Worm (Caenorhabditis elegans) whole organism, dauer: ENCODE results near the gene H05C05.4.

Experiments
- unc-62 ChIP-seq: sonication (generic microtip); optimal IDR thresholded peaks from 2 replicates; lab custom pipeline; 2017; ENCODE audit warnings: missing biosample characterization, missing genetic modification reagents, missing genetic modification characterization

H05C05.4 gene

DNA sequence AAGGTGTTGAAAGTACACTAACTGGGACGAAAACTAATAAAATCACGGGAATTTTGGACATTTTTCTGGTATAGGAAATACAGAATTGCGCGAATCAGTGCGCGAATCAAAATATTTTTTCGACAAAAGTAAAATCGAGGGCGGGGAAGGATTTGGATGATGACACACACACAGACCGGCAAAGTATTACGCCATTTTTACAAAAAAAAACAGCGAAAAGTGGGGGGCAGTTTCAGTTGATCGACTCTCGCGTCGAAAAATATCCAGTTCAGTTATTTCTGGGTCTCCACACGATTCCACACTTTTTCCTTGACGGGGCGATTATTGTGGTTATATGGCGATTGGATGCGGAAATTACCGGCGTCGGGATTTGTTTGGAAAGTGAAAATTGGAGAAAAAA, at the start of gene H05C05.4:
TSS of gene H05C05.4 (minus strand) at position 101 of the 400 bp plus-strand sequence.
- TF ChIP-seq unc-62 (GFP tag; lab: Kevin White, UChicago), result no peak

DNA sequence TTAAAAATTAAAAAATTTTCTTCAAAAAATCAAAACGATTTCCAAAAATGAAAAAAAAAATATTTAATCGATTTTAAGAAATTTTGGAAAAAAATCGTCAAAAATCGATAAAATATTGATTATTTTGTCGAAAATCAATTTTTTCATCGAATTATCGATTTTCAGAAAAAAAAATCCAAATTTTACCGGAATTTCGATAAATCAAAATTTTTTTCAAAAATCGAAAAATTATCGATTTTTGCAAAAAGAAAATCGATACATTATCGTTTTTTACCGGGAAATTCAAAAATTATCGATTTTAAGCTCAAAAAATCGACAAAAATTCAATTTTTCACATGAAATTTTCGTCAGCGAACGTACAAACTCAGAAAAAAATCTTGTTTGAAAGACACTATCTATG, 49.3 kb upstream of the H05C05.4 start:
- no peak for TF ChIP-seq unc-62 (GFP tag; lab: Kevin White, UChicago)

- TF ChIP-seq unc-62 (GFP tag; lab: Kevin White, UChicago), result no peak
Observed at ce11 chrIII:2993963-2994362, 48.0 kb upstream of the H05C05.4 start.

- TF ChIP-seq unc-62 (GFP tag; lab: Kevin White, UChicago), result no peak
Observed at ce11 chrIII:2992234-2992633, 46.2 kb upstream of the H05C05.4 start.

DNA sequence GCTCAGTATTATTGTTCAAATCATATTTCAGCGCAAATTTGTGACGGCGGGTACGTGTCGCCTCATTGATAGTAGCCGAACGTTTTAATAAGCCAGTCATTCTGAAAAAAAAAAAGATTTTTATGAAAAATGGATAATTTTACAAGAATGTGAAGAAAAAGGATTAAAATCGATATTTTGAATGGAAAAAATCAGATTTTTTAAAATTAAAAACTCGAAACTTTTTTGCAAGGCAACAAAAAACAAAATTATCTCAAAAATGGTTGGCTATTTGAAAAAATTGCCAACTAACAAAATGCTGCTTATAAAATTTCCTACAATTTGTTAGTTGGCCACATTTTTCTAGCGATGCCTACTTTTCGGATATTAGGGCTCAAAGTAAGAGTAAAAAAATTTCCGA, 44.0 kb upstream of the H05C05.4 start, which contains the start of gene Y55D5A.4:
TSS of gene Y55D5A.4 (minus strand) at position 101 of the 400 bp plus-strand sequence.
- TF ChIP-seq unc-62 (GFP tag; lab: Kevin White, UChicago), result no peak

DNA sequence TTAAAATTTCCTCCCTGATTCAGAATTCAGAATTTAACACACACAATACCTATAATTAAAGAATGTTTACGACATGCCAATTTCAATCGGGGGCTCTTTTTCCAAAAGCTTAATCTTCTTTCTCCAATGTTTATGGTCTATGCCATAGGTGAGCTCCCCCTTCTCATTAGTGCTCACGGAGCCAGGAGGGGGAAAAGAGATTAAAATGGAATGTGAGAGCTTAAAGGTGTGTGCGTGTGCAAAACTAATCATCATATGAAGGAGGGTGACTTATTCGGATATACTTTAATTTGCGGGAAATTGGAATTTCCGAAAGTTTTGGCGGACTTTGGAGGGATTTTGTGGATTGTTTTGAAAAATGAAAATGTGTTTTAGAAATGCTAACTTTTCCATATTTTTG, 37.0 kb upstream of the H05C05.4 start:
- TF ChIP-seq unc-62 (GFP tag; lab: Kevin White, UChicago), result no peak

- TF ChIP-seq unc-62 (GFP tag; lab: Kevin White, UChicago), result no peak
Observed at ce11 chrIII:2982109-2982508, 36.1 kb upstream of the H05C05.4 start, which contains the start of gene Y55D5A.1. Y55D5A.1 (plus strand) TSS chrIII:2982409.

ce11 chrIII:2980927-2981326, 34.9 kb upstream of the H05C05.4 start:
- no peak for TF ChIP-seq unc-62 (GFP tag; lab: Kevin White, UChicago)

DNA sequence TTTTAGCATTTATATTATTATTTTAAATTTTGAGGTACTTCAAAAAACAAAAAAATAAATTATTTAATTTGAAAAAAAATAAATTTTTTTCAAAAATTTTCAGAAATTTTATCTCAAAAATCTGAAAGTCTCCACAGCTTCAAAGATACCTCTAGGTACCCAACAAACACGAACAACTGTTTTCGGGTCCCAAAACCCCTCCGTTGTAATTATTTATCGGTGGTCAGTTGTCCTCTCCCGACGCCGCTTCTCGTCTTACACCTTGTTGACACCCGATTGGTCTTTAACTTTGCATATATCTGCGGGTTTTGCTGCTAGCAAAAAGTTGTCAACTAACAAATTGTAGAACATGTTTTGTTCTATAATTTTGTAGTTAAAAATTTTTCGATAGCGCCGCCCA, 30.2 kb upstream of the H05C05.4 start:
- no peak for TF ChIP-seq unc-62 (GFP tag; lab: Kevin White, UChicago)

ce11 chrIII:2975689-2976088, 29.7 kb upstream of the H05C05.4 start, which contains the start of gene Y55D5A.3:
Y55D5A.3 (minus strand) TSS chrIII:2975789.
- no peak for TF ChIP-seq unc-62 (GFP tag; lab: Kevin White, UChicago)

ce11 chrIII:2972977-2973376, 27.0 kb upstream of the H05C05.4 start:
- TF ChIP-seq unc-62 (GFP tag; lab: Kevin White, UChicago), result no peak

DNA sequence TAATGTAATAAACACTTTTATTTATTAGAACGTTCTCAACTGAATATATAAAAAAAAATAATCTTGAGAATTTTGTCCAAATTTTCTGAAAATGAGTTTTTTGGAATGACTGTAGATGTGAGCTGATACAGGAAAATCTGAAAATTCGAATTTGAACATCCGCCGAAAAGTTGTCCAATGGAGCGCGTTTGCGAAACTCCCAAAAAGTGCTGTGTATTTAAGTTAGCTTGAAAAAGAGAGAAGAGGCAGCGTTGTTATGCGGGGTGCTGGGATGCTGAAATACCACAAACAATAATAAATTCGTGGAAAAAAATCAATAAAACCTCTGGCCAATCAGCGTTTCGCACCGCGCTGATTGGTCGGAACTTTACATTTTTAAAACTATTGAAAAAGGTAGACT, 24.2 kb upstream of the H05C05.4 start:
- TF ChIP-seq unc-62 (GFP tag; lab: Kevin White, UChicago), result no peak

DNA sequence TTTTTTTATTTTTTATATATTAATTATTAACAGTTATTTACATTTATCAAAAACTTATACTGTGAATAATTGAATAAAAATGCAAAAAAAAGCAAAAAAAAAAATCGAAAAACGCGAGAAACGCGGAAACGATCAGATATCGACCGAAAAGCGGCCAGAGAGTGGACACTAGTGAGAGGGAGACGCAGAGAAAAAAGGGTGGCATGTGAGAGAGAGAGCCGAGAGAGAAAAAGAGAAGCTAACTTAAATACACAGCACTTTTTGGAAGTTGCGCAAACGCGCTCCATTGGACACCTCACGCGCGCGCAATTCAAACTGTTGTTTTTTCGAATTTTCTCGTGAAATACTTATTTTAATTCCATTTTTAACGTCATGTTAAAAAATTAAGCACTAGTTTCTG, 20.5 kb upstream of the H05C05.4 start:
- no peak for TF ChIP-seq unc-62 (GFP tag; lab: Kevin White, UChicago)

ce11 chrIII:2965534-2965933, 19.5 kb upstream of the H05C05.4 start, which contains the start of gene H05C05.2:
H05C05.2 (minus strand) TSS chrIII:2965634.
- TF ChIP-seq unc-62 (GFP tag; lab: Kevin White, UChicago), result no peak

DNA sequence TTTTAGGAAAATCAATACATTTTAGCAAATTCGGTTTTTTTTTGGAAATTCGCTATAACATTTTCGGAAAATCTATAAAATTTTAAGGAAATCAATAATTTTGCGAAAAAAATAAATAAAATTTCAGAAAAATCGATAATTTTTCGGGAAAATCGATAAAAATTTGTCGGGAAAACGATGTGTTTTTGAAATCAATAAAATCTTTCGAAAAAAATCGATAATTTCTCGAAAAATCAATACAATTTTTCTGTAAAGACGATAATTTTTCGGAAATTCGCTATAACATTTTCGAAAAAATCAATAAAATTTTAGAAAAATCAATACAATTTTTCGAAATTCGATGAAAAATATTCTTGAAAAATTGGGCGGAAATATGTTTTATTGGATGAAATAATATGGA, 15.8 kb upstream of the H05C05.4 start:
- no peak for TF ChIP-seq unc-62 (GFP tag; lab: Kevin White, UChicago)

ce11 chrIII:2952437-2952836, 6.4 kb upstream of the H05C05.4 start:
- no peak for TF ChIP-seq unc-62 (GFP tag; lab: Kevin White, UChicago)

DNA sequence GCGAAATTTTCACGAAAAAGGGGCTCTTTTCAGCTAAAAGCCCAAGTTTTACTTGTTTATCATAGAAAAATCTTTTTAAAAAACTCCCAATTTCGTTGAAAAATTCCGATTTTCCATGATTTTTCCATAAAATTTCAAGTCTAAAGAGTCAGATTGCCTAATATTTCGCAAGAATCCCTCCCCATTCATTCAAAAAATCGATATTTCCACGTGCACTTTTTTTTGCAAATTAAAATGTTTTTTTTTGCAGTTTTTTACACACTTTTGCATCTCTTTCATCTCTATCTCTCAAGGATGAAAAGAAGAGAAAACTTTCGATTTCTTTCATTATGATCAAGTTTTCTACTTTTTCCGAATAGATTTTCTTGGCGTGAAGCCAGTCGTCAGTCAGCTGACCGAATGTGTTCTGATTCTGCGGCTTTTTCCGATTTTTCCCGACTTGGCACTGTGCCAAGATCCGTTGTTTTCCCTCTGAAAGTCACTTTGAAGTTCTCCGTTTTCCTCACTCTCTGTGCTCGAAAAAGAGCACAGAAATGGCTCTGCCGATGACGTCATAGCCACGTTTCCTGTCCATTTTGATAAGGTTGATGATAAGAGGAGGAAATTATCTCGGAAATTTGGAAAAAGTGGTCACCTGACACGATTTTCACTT, 2.4 kb upstream of the H05C05.4 start:
- TF ChIP-seq unc-62 (GFP tag; lab: Kevin White, UChicago), result no peak
